Fruit fly (Drosophila melanogaster): ENCODE data around the gene Prp4k.

Gene Prp4k

DNA sequence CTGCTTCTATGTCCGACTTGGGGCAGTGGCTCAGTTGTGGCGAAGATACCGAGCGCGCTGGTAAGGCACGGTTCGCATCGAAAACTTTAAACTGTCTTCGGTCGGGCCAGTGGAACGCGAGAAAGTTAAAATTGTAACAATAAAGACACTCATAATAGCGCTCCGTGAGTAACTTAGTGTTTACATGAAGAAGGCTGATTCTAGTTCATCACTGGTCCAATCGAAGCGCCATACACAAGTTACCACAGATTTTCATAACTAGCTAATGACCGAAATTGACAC is 31.1 kb downstream of the Prp4k start:
- TF ChIP-seq pan (optimal IDR thresholded peaks at IDR 0.05), result no peak
- no peak for TF ChIP-seq usp (GFP tag; optimal IDR thresholded peaks at IDR 0.05)
- no peak for TF ChIP-seq EcR (GFP tag; optimal IDR thresholded peaks at IDR 0.05)
- no peak for TF ChIP-seq psq (optimal IDR thresholded peaks at IDR 0.05)
- TF ChIP-seq CG8478 (optimal IDR thresholded peaks at IDR 0.05), result no peak
- no peak for TF ChIP-seq Dll (optimal IDR thresholded peaks at IDR 0.05)

DNA sequence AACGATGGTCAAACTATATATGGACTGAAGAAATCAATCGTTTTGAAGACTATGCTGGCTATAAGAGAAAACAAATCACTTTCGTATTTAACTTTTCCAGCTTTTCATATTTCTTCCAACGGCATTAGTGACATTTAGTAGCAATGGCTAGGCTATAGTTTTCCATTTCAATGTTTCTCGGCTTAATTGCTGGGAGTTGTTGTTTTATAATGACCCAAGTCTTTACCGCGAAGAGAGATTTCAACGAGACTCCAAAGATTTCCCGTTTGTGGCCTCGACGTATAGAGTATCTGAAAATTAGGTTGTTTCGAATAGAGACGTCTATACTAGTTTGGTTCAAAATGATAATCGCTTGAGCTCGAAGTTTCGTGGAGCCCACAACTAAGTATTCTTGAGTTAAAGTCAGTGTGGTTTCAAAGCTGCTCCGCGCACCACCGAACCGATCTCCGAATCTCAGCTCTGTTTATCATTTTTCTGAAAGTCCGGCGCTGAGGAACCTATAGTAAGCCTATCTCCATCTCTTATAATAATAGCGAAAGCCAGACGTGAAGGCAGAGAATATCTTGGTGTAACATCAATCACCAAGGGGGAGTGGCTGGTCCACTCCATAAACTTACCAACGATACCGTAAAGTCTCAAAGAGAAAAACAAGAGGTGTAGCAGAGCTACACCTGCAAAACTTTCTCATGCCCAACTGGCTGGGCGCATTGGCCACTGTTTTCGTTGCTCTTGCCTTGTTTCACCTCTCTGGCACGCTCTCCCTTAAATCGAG is 31.6 kb downstream of the Prp4k start, which contains the start of gene CG13875:
TSS of gene CG13875 (plus strand) at position 434 of the 772 bp plus-strand sequence.
- TF ChIP-seq CG8478 (optimal IDR thresholded peaks at IDR 0.05) (no peak), EcR (GFP tag; optimal IDR thresholded peaks at IDR 0.05) (no peak), pan (optimal IDR thresholded peaks at IDR 0.05) (no peak), psq (optimal IDR thresholded peaks at IDR 0.05) (no peak), Dll (optimal IDR thresholded peaks at IDR 0.05) (no peak), usp (GFP tag; optimal IDR thresholded peaks at IDR 0.05) (no peak)

DNA sequence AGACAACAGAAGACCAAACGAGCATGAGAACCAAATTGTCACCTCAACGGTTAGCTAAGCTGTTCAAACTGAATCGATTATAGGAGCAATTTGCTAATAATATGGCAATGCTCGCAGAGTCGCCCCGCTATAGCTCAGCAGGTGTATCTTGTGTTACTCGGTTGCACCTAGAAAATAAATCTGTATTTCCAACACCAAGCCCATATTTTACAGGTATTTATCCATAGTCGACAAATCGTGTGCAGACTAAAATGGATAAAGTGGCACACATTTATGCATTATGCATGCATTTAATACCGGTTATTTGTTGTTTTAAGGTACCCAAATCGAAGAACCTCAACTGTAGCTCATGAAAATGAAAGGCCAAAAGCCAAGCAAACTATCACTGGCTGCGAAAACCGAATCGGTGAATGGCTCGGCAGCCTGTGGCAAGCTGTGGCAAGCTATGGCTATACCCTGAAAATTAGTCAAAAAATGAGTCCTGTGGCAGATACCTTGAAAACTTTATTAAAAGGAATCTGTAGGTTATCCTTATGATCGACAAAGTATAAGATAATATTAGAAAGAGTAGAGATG is 32.3 kb downstream of the Prp4k start, which contains the start of gene Vdup1:
TSS of gene Vdup1 (minus strand) at position 51 of the 576 bp plus-strand sequence.
- TF ChIP-seq psq (optimal IDR thresholded peaks at IDR 0.05) (no peak), EcR (GFP tag; optimal IDR thresholded peaks at IDR 0.05) (no peak), usp (GFP tag; optimal IDR thresholded peaks at IDR 0.05) (no peak), Dll (optimal IDR thresholded peaks at IDR 0.05) (no peak), pan (optimal IDR thresholded peaks at IDR 0.05) (no peak), CG8478 (optimal IDR thresholded peaks at IDR 0.05) (no peak)

- TF ChIP-seq CG8478 (optimal IDR thresholded peaks at IDR 0.05) (no peak), pan (optimal IDR thresholded peaks at IDR 0.05) (no peak)
Observed at dm6 chr3L:178445-178844, 32.8 kb downstream of the Prp4k start.

dm6 chr3L:177938-178337 is 33.3 kb downstream of the Prp4k start:
- no peak for TF ChIP-seq pan (optimal IDR thresholded peaks at IDR 0.05)
- TF ChIP-seq psq (optimal IDR thresholded peaks at IDR 0.05), result no peak

DNA sequence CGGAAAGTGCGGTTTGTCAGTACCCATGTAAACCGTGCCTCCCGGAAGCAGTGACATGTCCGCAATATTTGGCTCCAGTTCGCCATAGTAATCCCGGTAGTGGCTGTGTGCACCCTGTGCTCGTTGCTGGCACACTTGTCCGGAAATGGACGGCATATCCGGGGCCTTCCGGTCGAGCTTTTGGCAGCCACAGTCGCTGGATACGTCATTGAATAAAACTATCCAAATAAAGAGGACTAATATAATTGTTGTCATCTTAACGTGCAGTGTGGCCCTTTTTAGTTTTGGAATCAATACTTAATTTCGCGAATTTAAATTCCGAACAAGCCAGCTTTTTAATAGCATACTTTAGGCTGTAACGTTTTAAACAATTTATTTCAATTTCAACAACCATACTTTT is 35.3 kb downstream of the Prp4k start, which contains the start of gene CG7049:
TSS of gene CG7049 (minus strand) at position 280 of the 400 bp plus-strand sequence.
- TF ChIP-seq usp (GFP tag; optimal IDR thresholded peaks at IDR 0.05) (no peak), psq (optimal IDR thresholded peaks at IDR 0.05) (no peak), EcR (GFP tag; optimal IDR thresholded peaks at IDR 0.05) (no peak), CG8478 (optimal IDR thresholded peaks at IDR 0.05) (no peak), pan (optimal IDR thresholded peaks at IDR 0.05) (no peak), Dll (optimal IDR thresholded peaks at IDR 0.05) (no peak)

DNA sequence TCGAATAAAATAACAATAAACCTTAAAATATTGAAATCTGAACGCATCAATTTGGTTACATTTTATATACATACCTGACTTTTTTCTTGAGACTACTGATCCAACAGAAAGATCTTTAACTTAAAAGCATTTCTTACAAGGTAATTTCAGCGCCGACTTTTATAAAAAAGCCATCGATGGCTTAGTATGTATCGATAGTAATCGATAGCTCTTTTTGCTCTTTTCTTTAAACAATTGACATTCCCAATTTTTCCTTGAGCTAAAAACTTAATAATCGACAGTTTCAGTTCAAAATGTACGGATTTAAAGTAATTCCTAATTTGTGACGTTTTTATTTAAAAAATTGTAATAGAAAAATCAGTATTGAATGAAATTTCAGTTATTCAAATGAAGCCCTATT is 36.8 kb downstream of the Prp4k start:
- TF ChIP-seq CG8478 (optimal IDR thresholded peaks at IDR 0.05), result no peak
- no peak for TF ChIP-seq pan (optimal IDR thresholded peaks at IDR 0.05)
- no peak for TF ChIP-seq EcR (GFP tag; optimal IDR thresholded peaks at IDR 0.05)
- TF ChIP-seq usp (GFP tag; optimal IDR thresholded peaks at IDR 0.05), result no peak
- TF ChIP-seq Dll (optimal IDR thresholded peaks at IDR 0.05), result no peak
- no peak for TF ChIP-seq psq (optimal IDR thresholded peaks at IDR 0.05)

dm6 chr3L:171729-172128 is 39.5 kb downstream of the Prp4k start:
- TF ChIP-seq EcR (GFP tag; optimal IDR thresholded peaks at IDR 0.05), result no peak
- no peak for TF ChIP-seq pan (optimal IDR thresholded peaks at IDR 0.05)
- no peak for TF ChIP-seq Dll (optimal IDR thresholded peaks at IDR 0.05)
- TF ChIP-seq psq (optimal IDR thresholded peaks at IDR 0.05), result no peak
- TF ChIP-seq usp (GFP tag; optimal IDR thresholded peaks at IDR 0.05), result no peak
- TF ChIP-seq CG8478 (optimal IDR thresholded peaks at IDR 0.05), result no peak

dm6 chr3L:166789-167132 is 44.5 kb downstream of the Prp4k start:
- no peak for TF ChIP-seq Dll (optimal IDR thresholded peaks at IDR 0.05)
- TF ChIP-seq CG8478 (optimal IDR thresholded peaks at IDR 0.05), result no peak
- no peak for TF ChIP-seq psq (optimal IDR thresholded peaks at IDR 0.05)
- TF ChIP-seq pan (optimal IDR thresholded peaks at IDR 0.05), result no peak
- TF ChIP-seq EcR (GFP tag; optimal IDR thresholded peaks at IDR 0.05), result no peak
- TF ChIP-seq usp (GFP tag; optimal IDR thresholded peaks at IDR 0.05), result no peak

- TF ChIP-seq usp (GFP tag; optimal IDR thresholded peaks at IDR 0.05) (no peak), Dll (optimal IDR thresholded peaks at IDR 0.05) (no peak), psq (optimal IDR thresholded peaks at IDR 0.05) (no peak), pan (optimal IDR thresholded peaks at IDR 0.05) (no peak)
Observed at dm6 chr3L:165981-166788, 45.1 kb downstream of the Prp4k start.

dm6 chr3L:161833-162587 is 49.2 kb downstream of the Prp4k start:
- no peak for TF ChIP-seq psq (optimal IDR thresholded peaks at IDR 0.05)
- no peak for TF ChIP-seq Dll (optimal IDR thresholded peaks at IDR 0.05)
- TF ChIP-seq EcR (GFP tag; optimal IDR thresholded peaks at IDR 0.05), result no peak
- no peak for TF ChIP-seq pan (optimal IDR thresholded peaks at IDR 0.05)
